Fruit fly (Drosophila melanogaster) whole organism, embryonic: Measurements from ENCODE around the gene CG42397.

Experiments used
- Atf3 ChIP-seq: fragments of 200-800 bp; sonication (Bioruptor generic); optimal IDR thresholded peaks from 3 replicates; lab custom pipeline; 2016; ENCODE audit warnings: missing biosample characterization, missing genetic modification characterization
- B-H2 ChIP-seq: fragments of 200-800 bp; sonication (Bioruptor generic); optimal IDR thresholded peaks from 2 replicates; lab custom pipeline; 2018; ENCODE audit warnings: missing biosample characterization, mild to moderate bottlenecking, missing genetic modification characterization
- BEAF-32 ChIP-seq: fragments of 200-800 bp; sonication (Bioruptor generic); optimal IDR thresholded peaks from 3 replicates; lab custom pipeline; 2017; ENCODE audit warnings: missing biosample characterization, missing genetic modification characterization, mild to moderate bottlenecking, moderate library complexity, missing genetic modification reagents
- CG10366 ChIP-seq: fragments of 200-800 bp; sonication (Bioruptor generic); IDR thresholded peaks from 2 replicates; pipeline ENCODE4 v1.3.6; 2022; ENCODE audit warnings: missing biosample characterization, missing genetic modification characterization
- CG10654 ChIP-seq: fragments of 200-800 bp; sonication (Bioruptor generic); optimal IDR thresholded peaks from 2 replicates; lab custom pipeline; 2016; ENCODE audit warnings: missing biosample characterization, missing genetic modification characterization
- CG11398 ChIP-seq: fragments of 200-800 bp; sonication (Bioruptor generic); optimal IDR thresholded peaks from 2 replicates; lab custom pipeline; 2016; ENCODE audit warnings: missing biosample characterization, missing genetic modification characterization
- CG11723 ChIP-seq: fragments of 200-800 bp; sonication (Bioruptor generic); optimal IDR thresholded peaks from 2 replicates; lab custom pipeline; 2017; ENCODE audit warnings: missing biosample characterization, mild to moderate bottlenecking, missing genetic modification characterization
- CG12155 ChIP-seq: fragments of 200-800 bp; sonication (Bioruptor generic); optimal IDR thresholded peaks from 3 replicates; lab custom pipeline; 2016; ENCODE audit warnings: missing biosample characterization, missing genetic modification characterization
- CG13775 ChIP-seq: fragments of 200-800 bp; sonication (Bioruptor generic); optimal IDR thresholded peaks from 3 replicates; lab custom pipeline; 2017; ENCODE audit warnings: missing biosample characterization, mild to moderate bottlenecking, missing genetic modification characterization
- CG31388 ChIP-seq: fragments of 200-800 bp; sonication (Bioruptor generic); optimal IDR thresholded peaks from 2 replicates; lab custom pipeline; 2016; ENCODE audit warnings: missing biosample characterization, missing genetic modification characterization
- CG33557 ChIP-seq: fragments of 200-800 bp; sonication (Bioruptor generic); optimal IDR thresholded peaks from 2 replicates; lab custom pipeline; 2019; ENCODE audit warnings: missing biosample characterization, mild to moderate bottlenecking, missing genetic modification characterization, moderate library complexity
- CG3726 ChIP-seq: fragments of 200-800 bp; sonication (Bioruptor generic); IDR thresholded peaks from 3 replicates; pipeline ENCODE4, ENCODE4 v1.3.6; 2022; ENCODE audit warnings: missing biosample characterization, missing genetic modification characterization
- CG6175 ChIP-seq: fragments of 200-800 bp; sonication (Bioruptor generic); IDR thresholded peaks from 3 replicates; pipeline ENCODE4 v1.3.6; 2022; ENCODE audit warnings: missing biosample characterization, missing genetic modification characterization
- CG8089 ChIP-seq: fragments of 200-800 bp; sonication (Bioruptor generic); optimal IDR thresholded peaks from 3 replicates; lab custom pipeline; 2016; ENCODE audit warnings: missing biosample characterization, missing genetic modification characterization
- CG8290 ChIP-seq, 3 experiments: fragments of 200-800 bp; sonication (Bioruptor generic); optimal IDR thresholded peaks; 2 replicates each; lab custom pipeline; 2016 to 2019; ENCODE audit warnings: missing biosample characterization in 3 of 3, missing genetic modification characterization in 3 of 3, mild to moderate bottlenecking in 2 of 3, moderate library complexity in 1 of 3
- CG8924 ChIP-seq: fragments of 200-800 bp; optimal IDR thresholded peaks from 3 replicates; lab custom pipeline; 2019; ENCODE audit warnings: missing biosample characterization, mild to moderate bottlenecking, missing genetic modification characterization, moderate library complexity
- CHES-1-like ChIP-seq: fragments of 200-800 bp; sonication (Bioruptor generic); optimal IDR thresholded peaks from 2 replicates; lab custom pipeline; 2016; ENCODE audit warnings: missing biosample characterization, missing genetic modification characterization
- CTCF ChIP-seq: fragments of 200-800 bp; sonication (Bioruptor generic); optimal IDR thresholded peaks from 2 replicates; lab custom pipeline; 2017; ENCODE audit warnings: missing biosample characterization, mild to moderate bottlenecking, missing genetic modification characterization, moderate library complexity
- D19A ChIP-seq: fragments of 200-800 bp; optimal IDR thresholded peaks from 3 replicates; lab custom pipeline; 2019; ENCODE audit warnings: missing biosample characterization, mild to moderate bottlenecking, missing genetic modification characterization, moderate library complexity
- Dad ChIP-seq: fragments of 200-800 bp; sonication (Bioruptor generic); optimal IDR thresholded peaks from 3 replicates; lab custom pipeline; 2016; ENCODE audit warnings: missing biosample characterization, missing genetic modification characterization
- Doc3 ChIP-seq: fragments of 200-800 bp; sonication (Bioruptor generic); IDR thresholded peaks from 3 replicates; pipeline ENCODE4 v1.3.6; 2022; ENCODE audit warnings: missing biosample characterization, missing genetic modification characterization; ENCODE audit not compliant: partially characterized antibody
- HLH54F ChIP-seq: fragments of 200-800 bp; sonication (Bioruptor generic); optimal IDR thresholded peaks from 3 replicates; lab custom pipeline; 2016; ENCODE audit warnings: missing biosample characterization, missing genetic modification characterization
- Med ChIP-seq: fragments of 200-800 bp; sonication (Bioruptor generic); peaks from one replicate; lab custom pipeline; 2016; ENCODE audit warnings: missing biosample characterization, missing genetic modification characterization, mild to moderate bottlenecking, inconsistent platforms, moderate library complexity
- Nf-YA ChIP-seq: fragments of 200-800 bp; sonication (Bioruptor generic); IDR thresholded peaks from 2 replicates; pipeline ENCODE4 v1.3.6; 2022; ENCODE audit warnings: missing biosample characterization, missing genetic modification characterization
- Opbp ChIP-seq: fragments of 200-800 bp; sonication (Bioruptor generic); IDR thresholded peaks from 3 replicates; pipeline ENCODE4 v1.3.6; 2022; ENCODE audit warnings: missing biosample characterization, missing genetic modification characterization; ENCODE audit not compliant: partially characterized antibody
- Rfx ChIP-seq: fragments of 200-800 bp; sonication (Bioruptor generic); IDR thresholded peaks from 2 replicates; pipeline ENCODE4 v1.3.6; 2022; ENCODE audit warnings: missing biosample characterization, missing genetic modification characterization
- Six4 ChIP-seq: fragments of 200-800 bp; sonication (Bioruptor generic); optimal IDR thresholded peaks from 2 replicates; lab custom pipeline; 2016; ENCODE audit warnings: missing biosample characterization, missing genetic modification characterization
- Sox100B ChIP-seq: fragments of 200-800 bp; sonication (Bioruptor generic); optimal IDR thresholded peaks from 3 replicates; lab custom pipeline; 2018; ENCODE audit warnings: missing biosample characterization, mild to moderate bottlenecking, missing genetic modification characterization
- Sry-δ ChIP-seq: fragments of 200-800 bp; sonication (Bioruptor generic); optimal IDR thresholded peaks from 2 replicates; lab custom pipeline; 2016; ENCODE audit warnings: missing biosample characterization, missing genetic modification characterization
- Taf1 ChIP-seq: fragments of 200-800 bp; sonication (Bioruptor generic); IDR thresholded peaks from 2 replicates; pipeline ENCODE4 v1.3.6; 2022; ENCODE audit warnings: missing biosample characterization, missing genetic modification characterization
- Xbp1 ChIP-seq: fragments of 200-800 bp; sonication (Bioruptor generic); optimal IDR thresholded peaks from 3 replicates; lab custom pipeline; 2016; ENCODE audit warnings: missing biosample characterization, mild to moderate bottlenecking, missing genetic modification characterization
- amos ChIP-seq: fragments of 200-800 bp; sonication (Bioruptor generic); IDR thresholded peaks from 2 replicates; pipeline ENCODE4 v1.3.6; 2022; ENCODE audit warnings: missing biosample characterization, missing genetic modification characterization; ENCODE audit not compliant: partially characterized antibody
- bcd ChIP-seq: fragments of 200-800 bp; sonication (Bioruptor generic); optimal IDR thresholded peaks from 2 replicates; lab custom pipeline; 2017; ENCODE audit warnings: missing biosample characterization, mild to moderate bottlenecking, missing genetic modification characterization
- bsh ChIP-seq, 2 experiments: fragments of 200-800 bp; sonication (Bioruptor generic); optimal IDR thresholded peaks; 2 replicates each; lab custom pipeline; 2017 to 2018; ENCODE audit warnings: mild to moderate bottlenecking in 2 of 2, missing biosample characterization in 2 of 2, missing genetic modification characterization in 2 of 2, moderate library complexity in 1 of 2
- cas ChIP-seq: fragments of 200-800 bp; sonication (Bioruptor generic); IDR thresholded peaks from 2 replicates; pipeline ENCODE4 v1.3.6; 2022; ENCODE audit warnings: missing biosample characterization, missing genetic modification characterization
- ci ChIP-seq: fragments of 200-800 bp; sonication (Bioruptor generic); IDR thresholded peaks from 3 replicates; pipeline ENCODE4 v1.3.6; 2022; ENCODE audit warnings: missing biosample characterization, missing genetic modification characterization
- dysf ChIP-seq: fragments of 200-800 bp; sonication (Bioruptor generic); IDR thresholded peaks from 3 replicates; pipeline ENCODE4 v1.3.6; 2022; ENCODE audit warnings: missing biosample characterization, missing genetic modification characterization
- her ChIP-seq: fragments of 200-800 bp; sonication (Bioruptor generic); optimal IDR thresholded peaks from 2 replicates; lab custom pipeline; 2016; ENCODE audit warnings: missing biosample characterization, missing genetic modification characterization
- lilli ChIP-seq: fragments of 200-800 bp; sonication (Bioruptor generic); optimal IDR thresholded peaks from 3 replicates; lab custom pipeline; 2016; ENCODE audit warnings: missing biosample characterization, missing genetic modification characterization
- pan ChIP-seq, 4 experiments: fragments of >200 bp in 3 of 4; fragments of 200-800 bp in 1 of 4; sonication (Bioruptor generic) in 1 of 4; optimal IDR thresholded peaks in 3 of 4; IDR thresholded peaks in 1 of 4; 2 replicates each; pipeline versions ENCODE4 v1.3.6 to Lab custom; 2017 to 2022; ENCODE audit warnings: missing biosample characterization in 2 of 4, missing genetic modification characterization in 2 of 4, mixed read lengths in 1 of 4
- pros ChIP-seq: fragments of 200-800 bp; sonication (Bioruptor generic); optimal IDR thresholded peaks from 3 replicates; lab custom pipeline; 2019; ENCODE audit warnings: missing biosample characterization, mild to moderate bottlenecking, missing genetic modification characterization, moderate library complexity
- pzg ChIP-seq: fragments of 200-800 bp; sonication (Bioruptor generic); optimal IDR thresholded peaks from 3 replicates; lab custom pipeline; 2018; ENCODE audit warnings: missing biosample characterization, mild to moderate bottlenecking, missing genetic modification characterization, moderate library complexity
- ranshi ChIP-seq: fragments of 200-800 bp; sonication (Bioruptor generic); IDR thresholded peaks from 2 replicates; pipeline ENCODE4 v1.3.6; 2022; ENCODE audit warnings: missing biosample characterization, missing genetic modification characterization
- sima ChIP-seq: fragments of 200-800 bp; sonication (Bioruptor generic); optimal IDR thresholded peaks from 2 replicates; lab custom pipeline; 2016; ENCODE audit warnings: missing biosample characterization, missing genetic modification characterization
- sisA ChIP-seq: fragments of 200-800 bp; sonication (Bioruptor generic); IDR thresholded peaks from 2 replicates; pipeline ENCODE4 v1.3.6; 2022; ENCODE audit warnings: missing biosample characterization, missing genetic modification characterization
- sr ChIP-seq: fragments of 200-800 bp; sonication (Bioruptor generic); IDR thresholded peaks from 3 replicates; pipeline ENCODE4 v1.3.6; 2022; ENCODE audit warnings: missing biosample characterization, missing genetic modification characterization
- stwl ChIP-seq: fragments of 200-800 bp; sonication (Bioruptor generic); optimal IDR thresholded peaks from 3 replicates; lab custom pipeline; 2018; ENCODE audit warnings: missing biosample characterization, mild to moderate bottlenecking, missing genetic modification characterization, moderate library complexity
- tin ChIP-seq: fragments of 200-800 bp; sonication (Bioruptor generic); optimal IDR thresholded peaks from 3 replicates; lab custom pipeline; 2016; ENCODE audit warnings: missing biosample characterization, missing genetic modification characterization
- tna ChIP-seq: fragments of 200-800 bp; sonication (Bioruptor generic); IDR thresholded peaks from 2 replicates; pipeline ENCODE4 v1.3.6; 2022; ENCODE audit warnings: missing biosample characterization, missing genetic modification characterization; ENCODE audit not compliant: partially characterized antibody
- trem ChIP-seq: fragments of 200-800 bp; optimal IDR thresholded peaks from 3 replicates; lab custom pipeline; 2019; ENCODE audit warnings: missing biosample characterization, mild to moderate bottlenecking, missing genetic modification characterization, moderate library complexity
- vnd ChIP-seq: fragments of 200-800 bp; sonication (Bioruptor generic); IDR thresholded peaks from 3 replicates; pipeline ENCODE4 v1.3.6; 2022; ENCODE audit warnings: missing biosample characterization, missing genetic modification characterization; ENCODE audit not compliant: partially characterized antibody

CG42397 gene

DNA sequence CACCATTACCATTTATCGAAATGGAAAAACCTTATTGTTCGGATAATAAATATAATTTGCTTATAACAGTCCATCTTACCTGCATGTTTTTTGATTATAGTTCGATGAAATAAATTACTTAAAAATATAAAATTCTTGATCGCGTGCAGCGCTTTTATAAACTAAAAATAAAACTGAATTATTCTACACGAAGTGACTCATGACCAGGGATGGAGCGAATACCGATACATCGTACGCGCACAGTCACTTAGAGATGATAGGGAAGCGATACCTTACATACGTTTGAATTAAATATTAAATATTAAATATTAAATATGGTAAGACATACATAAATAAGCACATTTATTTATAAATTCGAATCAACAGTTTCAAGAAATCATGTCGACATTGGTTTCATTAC, 19.4 kb upstream of the CG42397 start, which contains the start of gene viaf (continued):
- TF ChIP-seq Sry-δ (GFP tag; lab: Kevin White, UChicago) (peak; percentile 83), Taf1 (no peak; the same call in 1 of the 2 replicates), tin (GFP tag; lab: Kevin White, UChicago) (peak; percentile 56), CG10654 (peak; percentile 49), CHES-1-like (GFP tag; lab: Kevin White, UChicago) (no peak), pan (optimal IDR thresholded peaks at IDR 0.05; lab: Kevin White, UChicago) (no peak), pan (GFP tag; optimal IDR thresholded peaks at IDR 0.05 in 1 of 2, IDR thresholded peaks at IDR 0.05 in 1 of 2) (peak in 1 of 2 experiments; percentile 42), CG13775 (GFP tag; lab: Kevin White, UChicago) (peak; percentile 33), D19A (tag; lab: Kevin White, UChicago) (no peak), pros (GFP tag; lab: Kevin White, UChicago) (no peak), stwl (peak; percentile 78), vnd (peak; percentile 95), Nf-YA (GFP tag; lab: Robert Waterston, UW) (no peak), her (GFP tag; lab: Kevin White, UChicago) (no peak), bsh (GFP tag; optimal IDR thresholded peaks at IDR 0.05; lab: Kevin White, UChicago) (no peak), Rfx (GFP tag; lab: Robert Waterston, UW) (peak; percentile 77), Sox100B (no peak), ci (GFP tag; lab: Robert Waterston, UW) (peak; percentile 76), CG33557 (GFP tag; lab: Kevin White, UChicago) (peak; percentile 42), cas (GFP tag; lab: Robert Waterston, UW) (peak; percentile 42; the same call in 1 of the 2 replicates), sr (GFP tag; lab: Robert Waterston, UW) (no peak), CG31388 (GFP tag; lab: Kevin White, UChicago) (no peak), BEAF-32 (GFP tag; lab: Kevin White, UChicago) (peak; percentile 88), Doc3 (GFP tag; lab: Robert Waterston, UW) (peak; percentile 91), CG11723 (GFP tag; lab: Kevin White, UChicago) (no peak), tna (GFP tag; lab: Robert Waterston, UW) (peak; percentile 86), B-H2 (GFP tag; lab: Kevin White, UChicago) (no peak), CG8290 (GFP tag; optimal IDR thresholded peaks at IDR 0.05; lab: Kevin White, UChicago) (no peak), CG8290 (tag; optimal IDR thresholded peaks at IDR 0.05; lab: Kevin White, UChicago) (no peak), CG12155 (GFP tag; lab: Kevin White, UChicago) (peak; percentile 37), ranshi (GFP tag; lab: Robert Waterston, UW) (no peak), Opbp (peak; percentile 97), CG8924 (peak; percentile 75), Xbp1 (GFP tag; lab: Kevin White, UChicago) (peak; percentile 78), Atf3 (GFP tag; lab: Kevin White, UChicago) (no peak), dysf (GFP tag; lab: Robert Waterston, UW) (peak; percentile 57; the same call in 2 of the 3 replicates), CG10366 (GFP tag; lab: Robert Waterston, UW) (peak; percentile 55), CTCF (peak; percentile 49), bcd (GFP tag; lab: Kevin White, UChicago) (no peak), Six4 (GFP tag; lab: Kevin White, UChicago) (peak; percentile 45), pzg (peak; percentile 62), Med (peak; percentile 83), CG11398 (GFP tag; lab: Kevin White, UChicago) (no peak), amos (GFP tag; lab: Robert Waterston, UW) (peak; percentile 96), sisA (peak; percentile 35; the same call in 1 of the 2 replicates), HLH54F (GFP tag; lab: Kevin White, UChicago) (no peak), sima (GFP tag; lab: Kevin White, UChicago) (no peak), CG6175 (no peak), CG3726 (no peak), CG8089 (GFP tag; lab: Kevin White, UChicago) (no peak), Dad (GFP tag; lab: Kevin White, UChicago) (no peak), lilli (GFP tag; lab: Kevin White, UChicago) (peak; percentile 61), trem (peak; percentile 67)
